In the genomic region with DNA sequence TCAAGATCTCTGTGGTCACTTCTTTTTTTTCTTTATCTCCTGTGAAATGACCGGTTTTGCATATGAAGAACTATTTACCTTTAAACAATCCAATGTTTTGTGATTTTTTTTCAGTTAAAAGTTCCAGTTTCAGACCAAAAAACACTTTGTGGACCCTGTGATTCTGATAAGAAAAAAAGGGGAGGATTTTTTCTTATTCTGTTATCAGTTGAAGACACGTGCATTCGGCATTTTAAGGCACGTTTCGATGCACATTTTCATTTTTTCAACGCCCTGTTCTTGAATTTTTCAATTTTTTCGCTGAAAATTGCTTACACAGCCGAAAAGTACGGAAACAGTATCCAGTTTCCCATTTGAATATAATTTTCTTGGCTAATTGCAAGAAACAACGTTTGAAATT, we compare ENCODE assay signal across 5 worm cellular contexts.
A peak's percentile ranks its signal among the peaks of the same experiment; 100 is the strongest.
TF ChIP-seq lines count a peak whose summit lies in the region.

Gene aagr-1, plus strand, starts transcription at position 227 of the 400 bp plus-strand sequence.

TF ChIP-seq in whole organism, L1 larva, 84 proteins besides CTCF, POLR2A, EP300 and RAD21:
- TF ChIP-seq elt-2 (tag; optimal IDR thresholded peaks at IDR 0.05; lab: Kevin White, UChicago) (peak; percentile 67), zip-4 (GFP tag; optimal IDR thresholded peaks at IDR 0.05; lab: Kevin White, UChicago) (no peak), nhr-90 (tag; optimal IDR thresholded peaks at IDR 0.05; lab: Kevin White, UChicago; ENCODE audit: poor library complexity) (no peak), lin-35 (GFP tag; optimal IDR thresholded peaks at IDR 0.05; lab: Kevin White, UChicago) (peak in 1 of 2 experiments; percentile 5)

TF ChIP-seq in whole organism, L2 larva, 48 proteins besides CTCF, POLR2A, EP300 and RAD21:
- no peak for TF ChIP-seq ceh-82 (tag; optimal IDR thresholded peaks at IDR 0.05; lab: Kevin White, UChicago)
- no peak for TF ChIP-seq nhr-21 (tag; optimal IDR thresholded peaks at IDR 0.05; lab: Kevin White, UChicago)
- TF ChIP-seq sma-9 (GFP tag; optimal IDR thresholded peaks at IDR 0.05; lab: Kevin White, UChicago), result no peak
- TF ChIP-seq sma-9 (tag; optimal IDR thresholded peaks at IDR 0.05; lab: Kevin White, UChicago), result no peak
- TF ChIP-seq zag-1 (tag; optimal IDR thresholded peaks at IDR 0.05; lab: Kevin White, UChicago), result no peak
- TF ChIP-seq fos-1 (tag; optimal IDR thresholded peaks at IDR 0.05; lab: Kevin White, UChicago), result peak; percentile 45
- no peak for TF ChIP-seq egl-27 (tag; optimal IDR thresholded peaks at IDR 0.05; lab: Kevin White, UChicago)
- no peak for TF ChIP-seq mab-5 (tag; optimal IDR thresholded peaks at IDR 0.05; lab: Kevin White, UChicago)
- TF ChIP-seq crh-2 (tag; optimal IDR thresholded peaks at IDR 0.05; lab: Kevin White, UChicago), result peak; percentile 47
- no peak for TF ChIP-seq blmp-1 (tag; optimal IDR thresholded peaks at IDR 0.05; lab: Kevin White, UChicago; ENCODE audit: insufficient read depth)
- TF ChIP-seq ZK546.5 (tag; optimal IDR thresholded peaks at IDR 0.05; lab: Kevin White, UChicago), result no peak
TF ChIP-seq in whole organism, L2 larva: peak in this region for 2.

TF ChIP-seq in whole organism, L3 larva, 47 proteins besides CTCF, POLR2A, EP300 and RAD21:
- TF ChIP-seq pha-4 (tag; optimal IDR thresholded peaks at IDR 0.05; lab: Kevin White, UChicago) (peak; percentile 1), ceh-16 (tag; optimal IDR thresholded peaks at IDR 0.05; lab: Kevin White, UChicago) (no peak), ceh-82 (tag; optimal IDR thresholded peaks at IDR 0.05; lab: Kevin White, UChicago) (no peak), lin-15B (tag; optimal IDR thresholded peaks at IDR 0.05; lab: Kevin White, UChicago) (no peak), skn-1 (tag; optimal IDR thresholded peaks at IDR 0.05; lab: Kevin White, UChicago) (no peak), elt-2 (tag; optimal IDR thresholded peaks at IDR 0.05; lab: Kevin White, UChicago) (peak; percentile 82), lsy-12 (tag; optimal IDR thresholded peaks at IDR 0.05; lab: Kevin White, UChicago) (no peak), ama-1 (optimal IDR thresholded peaks at IDR 0.05; lab: Kevin White, UChicago) (no peak), pqm-1 (tag; optimal IDR thresholded peaks at IDR 0.05; lab: Kevin White, UChicago) (peak; percentile 75), nhr-67 (tag; optimal IDR thresholded peaks at IDR 0.05; lab: Kevin White, UChicago) (no peak)
TF ChIP-seq in whole organism, L3 larva: peak in this region for 3.

TF ChIP-seq in whole organism, L4 larva, 104 proteins besides CTCF, POLR2A, EP300 and RAD21:
- TF ChIP-seq mdl-1 (tag; optimal IDR thresholded peaks at IDR 0.05; lab: Kevin White, UChicago), result peak in 1 of 2 experiments; percentile 53
- peak; percentile 79 for TF ChIP-seq dmd-6 (GFP tag; IDR thresholded peaks at IDR 0.05; lab: Robert Waterston, UW)
- peak; percentile 47 for TF ChIP-seq nhr-28 (tag; optimal IDR thresholded peaks at IDR 0.05; lab: Kevin White, UChicago)
- TF ChIP-seq daf-16 (GFP tag; optimal IDR thresholded peaks at IDR 0.05; lab: Kevin White, UChicago), result no peak
- peak; percentile 46 for TF ChIP-seq daf-16 (tag; optimal IDR thresholded peaks at IDR 0.05; lab: Kevin White, UChicago)
- peak; percentile 41 for TF ChIP-seq hlh-30 (tag; optimal IDR thresholded peaks at IDR 0.05; lab: Kevin White, UChicago; ENCODE audit: insufficient read depth)
- TF ChIP-seq nhr-76 (tag; optimal IDR thresholded peaks at IDR 0.05; lab: Kevin White, UChicago), result no peak
- TF ChIP-seq dve-1 (tag; optimal IDR thresholded peaks at IDR 0.05; lab: Kevin White, UChicago; ENCODE audit: insufficient read depth), result peak; percentile 42
- TF ChIP-seq hmg-1.1 (GFP tag; IDR thresholded peaks at IDR 0.05; lab: Robert Waterston, UW), result no peak
- TF ChIP-seq mxl-3 (GFP tag; optimal IDR thresholded peaks at IDR 0.05; lab: Kevin White, UChicago), result peak; percentile 13
- peak; percentile 39 for TF ChIP-seq hlh-11 (tag; optimal IDR thresholded peaks at IDR 0.05; lab: Kevin White, UChicago)
- no peak for TF ChIP-seq ceh-44 (GFP tag; IDR thresholded peaks at IDR 0.05; lab: Robert Waterston, UW)
- no peak for TF ChIP-seq zag-1 (tag; optimal IDR thresholded peaks at IDR 0.05; lab: Kevin White, UChicago)
- TF ChIP-seq pqm-1 (tag; optimal IDR thresholded peaks at IDR 0.05; lab: Kevin White, UChicago), result peak; percentile 34

TF ChIP-seq in whole organism, young adult, 124 proteins besides CTCF, POLR2A, EP300 and RAD21:
- TF ChIP-seq efl-1 (GFP tag; optimal IDR thresholded peaks at IDR 0.05; lab: Kevin White, UChicago) (no peak), him-1 (tag; optimal IDR thresholded peaks at IDR 0.05; lab: Kevin White, UChicago) (peak; percentile 15), nhr-80 (tag; optimal IDR thresholded peaks at IDR 0.05; lab: Kevin White, UChicago) (peak; percentile 66)
